Worm (Caenorhabditis elegans) whole organism, L4 larva: Measurements from ENCODE around the gene srx-122.

ENCODE experiments used
- D1046.2 ChIP-seq: fragments of 200-800 bp; sonication (Bioruptor generic); IDR thresholded peaks from 2 replicates; pipeline ENCODE4 v1.3.6; 2022; ENCODE audit warnings: missing genetic modification characterization, missing compliant biosample characterization
- F37D6.2 ChIP-seq: sonication (generic microtip); optimal IDR thresholded peaks from 2 replicates; lab custom pipeline; 2016; ENCODE audit warnings: mild to moderate bottlenecking, missing genetic modification characterization, missing compliant biosample characterization
- F44E2.7 ChIP-seq: fragments of 200-800 bp; sonication (Bioruptor generic); IDR thresholded peaks from 2 replicates; pipeline ENCODE4 v2.1.2; 2022; ENCODE audit warnings: missing genetic modification characterization, missing compliant biosample characterization
- T26A8.4 ChIP-seq: fragments of 200-800 bp; sonication (Bioruptor generic); IDR thresholded peaks from 2 replicates; pipeline ENCODE4 v1.3.6; 2022; ENCODE audit warnings: missing genetic modification characterization, missing compliant biosample characterization
- Y105C5A.15 ChIP-seq: fragments of 200-800 bp; sonication (Bioruptor generic); IDR thresholded peaks from 2 replicates; pipeline ENCODE4 v1.3.6; 2022; ENCODE audit warnings: missing genetic modification characterization, missing compliant biosample characterization
- Y75B8A.6 ChIP-seq: fragments of 200-800 bp; sonication (Bioruptor generic); IDR thresholded peaks from 2 replicates; pipeline ENCODE4 v1.3.6; 2022; ENCODE audit warnings: missing genetic modification reagents, missing genetic modification characterization, missing compliant biosample characterization
- aha-1 ChIP-seq: fragments of 150-350 bp; peaks from one replicate; lab custom pipeline; 2014; ENCODE audit warnings: missing biosample characterization, missing genetic modification characterization
- ama-1 ChIP-seq: fragments of 150-350 bp; optimal IDR thresholded peaks from 2 replicates; lab custom pipeline; 2014; ENCODE audit warnings: inconsistent platforms, mixed read lengths
- arid-1 ChIP-seq: fragments of 200-800 bp; sonication (Bioruptor generic); conservative IDR thresholded peaks from 2 replicates; pipeline ENCODE4 v1.3.6; 2022; ENCODE audit warnings: missing genetic modification reagents, missing genetic modification characterization, missing compliant biosample characterization
- ceh-44 ChIP-seq: fragments of 200-800 bp; sonication (Bioruptor generic); IDR thresholded peaks from 2 replicates; pipeline ENCODE4 v1.3.6; 2022; ENCODE audit warnings: missing genetic modification reagents, missing genetic modification characterization, missing compliant biosample characterization
- ctbp-1 ChIP-seq: fragments of 200-800 bp; sonication (Bioruptor generic); IDR thresholded peaks from 2 replicates; pipeline ENCODE4 v1.3.6; 2022; ENCODE audit warnings: missing genetic modification reagents, missing genetic modification characterization, missing compliant biosample characterization
- daf-16 ChIP-seq, 3 experiments: sonication (generic microtip); optimal IDR thresholded peaks; 2 replicates each; lab custom pipeline; 2016 to 2017; ENCODE audit warnings: missing genetic modification characterization in 3 of 3, missing genetic modification reagents in 3 of 3, mild to moderate bottlenecking in 2 of 3, missing compliant biosample characterization in 2 of 3, missing biosample characterization in 1 of 3, moderate library complexity in 1 of 3
- dmd-8 ChIP-seq: fragments of 200-800 bp; sonication (Bioruptor generic); IDR thresholded peaks from 2 replicates; pipeline ENCODE4 v1.3.6; 2022; ENCODE audit warnings: missing genetic modification characterization, missing compliant biosample characterization
- dmd-9 ChIP-seq: fragments of 200-800 bp; sonication (Bioruptor generic); IDR thresholded peaks from 2 replicates; pipeline ENCODE4 v1.3.6; 2022; ENCODE audit warnings: missing genetic modification reagents, missing genetic modification characterization, missing compliant biosample characterization
- hif-1 ChIP-seq, 2 experiments: sonication (generic microtip); optimal IDR thresholded peaks; 2 replicates each; lab custom pipeline; 2016 to 2017; ENCODE audit warnings: missing compliant biosample characterization in 2 of 2, missing genetic modification characterization in 2 of 2, missing genetic modification reagents in 2 of 2, missing genotype in 2 of 2, mild to moderate bottlenecking in 1 of 2
- hmg-1.1 ChIP-seq: fragments of 200-800 bp; sonication (Bioruptor generic); IDR thresholded peaks from 2 replicates; pipeline ENCODE4 v1.3.6; 2022; ENCODE audit warnings: missing genetic modification reagents, missing genetic modification characterization, missing compliant biosample characterization
- lim-7 ChIP-seq: fragments of 200-800 bp; sonication (Bioruptor generic); IDR thresholded peaks from 2 replicates; pipeline ENCODE4 v1.3.6; 2022; ENCODE audit warnings: missing genetic modification characterization, missing compliant biosample characterization
- lin-13 ChIP-seq: fragments of 150-350 bp; optimal IDR thresholded peaks from 2 replicates; lab custom pipeline; 2014; ENCODE audit warnings: missing biosample characterization, missing genetic modification reagents, missing genetic modification characterization
- lin-15B ChIP-seq: fragments of 150-350 bp; sonication (generic microtip); optimal IDR thresholded peaks from 3 replicates; lab custom pipeline; 2014; ENCODE audit warnings: missing biosample characterization, missing genetic modification characterization
- lin-29 ChIP-seq: fragments of 200-800 bp; sonication (Bioruptor generic); IDR thresholded peaks from 2 replicates; pipeline ENCODE4 v1.3.6; 2022; ENCODE audit warnings: missing genetic modification reagents, missing genetic modification characterization, missing compliant biosample characterization
- lin-38 ChIP-seq: fragments of 200-800 bp; sonication (Bioruptor generic); IDR thresholded peaks from 2 replicates; pipeline ENCODE4 v1.3.6; 2022; ENCODE audit warnings: missing genetic modification reagents, missing genetic modification characterization, missing compliant biosample characterization
- lin-39 ChIP-seq: fragments of 150-350 bp; optimal IDR thresholded peaks from 2 replicates; lab custom pipeline; 2014; ENCODE audit warnings: missing biosample characterization, missing genetic modification reagents, missing genetic modification characterization
- lir-3 ChIP-seq: sonication (generic microtip); optimal IDR thresholded peaks from 2 replicates; lab custom pipeline; 2016; ENCODE audit warnings: mild to moderate bottlenecking, missing genetic modification characterization, missing compliant biosample characterization
- madf-5 ChIP-seq, 2 experiments: fragments of 200-800 bp; sonication (Bioruptor generic); IDR thresholded peaks; 2 replicates each; pipeline ENCODE4 v1.3.6; 2022; ENCODE audit warnings: missing compliant biosample characterization in 2 of 2, missing genetic modification characterization in 2 of 2
- madf-9 ChIP-seq: fragments of 200-800 bp; sonication (Bioruptor generic); conservative IDR thresholded peaks from 2 replicates; pipeline ENCODE4 v1.3.6; 2022; ENCODE audit warnings: missing genetic modification reagents, missing genetic modification characterization, missing compliant biosample characterization
- mdl-1 ChIP-seq, 2 experiments: fragments of 150-350 bp in 1 of 2; sonication (generic microtip) in 1 of 2; optimal IDR thresholded peaks; 2 replicates each; lab custom pipeline; 2014 to 2017; ENCODE audit warnings: missing biosample characterization in 2 of 2, missing genetic modification characterization in 2 of 2
- mxl-3 ChIP-seq: fragments of 200-800 bp; sonication (Bioruptor generic); optimal IDR thresholded peaks from 2 replicates; lab custom pipeline; 2018; ENCODE audit warnings: mild to moderate bottlenecking, missing genetic modification characterization, missing compliant biosample characterization
- nhr-102 ChIP-seq: sonication (generic microtip); optimal IDR thresholded peaks from 2 replicates; lab custom pipeline; 2016; ENCODE audit warnings: mild to moderate bottlenecking, missing genetic modification characterization, moderate library complexity, missing compliant biosample characterization
- nhr-11 ChIP-seq: fragments of 150-350 bp; optimal IDR thresholded peaks from 2 replicates; lab custom pipeline; 2014; ENCODE audit warnings: missing biosample characterization, missing genetic modification characterization
- nhr-111 ChIP-seq: fragments of 200-800 bp; sonication (Bioruptor generic); optimal IDR thresholded peaks from 2 replicates; lab custom pipeline; 2018; ENCODE audit warnings: mild to moderate bottlenecking, missing genetic modification characterization, missing compliant biosample characterization
- nhr-237 ChIP-seq: sonication (generic microtip); optimal IDR thresholded peaks from 2 replicates; lab custom pipeline; 2017; ENCODE audit warnings: missing biosample characterization, missing genetic modification characterization
- nhr-28 ChIP-seq: fragments of 150-350 bp; optimal IDR thresholded peaks from 2 replicates; lab custom pipeline; 2014; ENCODE audit warnings: missing biosample characterization, missing genetic modification characterization
- nhr-48 ChIP-seq: sonication (generic microtip); optimal IDR thresholded peaks from 2 replicates; lab custom pipeline; 2016; ENCODE audit warnings: mild to moderate bottlenecking, missing genetic modification characterization, missing compliant biosample characterization
- php-3 ChIP-seq: fragments of 200-800 bp; sonication (Bioruptor generic); IDR thresholded peaks from 2 replicates; pipeline ENCODE4 v1.3.6; 2022; ENCODE audit warnings: missing genetic modification reagents, missing genetic modification characterization, missing compliant biosample characterization
- rbr-2 ChIP-seq: sonication (generic microtip); optimal IDR thresholded peaks from 2 replicates; lab custom pipeline; 2016; ENCODE audit warnings: missing genotype, missing genetic modification characterization, missing compliant biosample characterization
- saeg-2 ChIP-seq: fragments of 200-800 bp; sonication (Bioruptor generic); IDR thresholded peaks from 2 replicates; pipeline ENCODE4 v1.3.6; 2022; ENCODE audit warnings: missing genetic modification reagents, missing genetic modification characterization, missing compliant biosample characterization
- set-16 ChIP-seq: fragments of 200-800 bp; sonication (Bioruptor generic); IDR thresholded peaks from 2 replicates; pipeline ENCODE4 v1.3.6; 2022; ENCODE audit warnings: missing genetic modification reagents, missing genetic modification characterization, missing compliant biosample characterization
- snpc-1.2 ChIP-seq: fragments of 200-800 bp; sonication (Bioruptor generic); IDR thresholded peaks from 2 replicates; pipeline ENCODE4 v1.3.6; 2022; ENCODE audit warnings: missing genetic modification reagents, missing genetic modification characterization, missing compliant biosample characterization
- spr-1 ChIP-seq: sonication (generic microtip); optimal IDR thresholded peaks from 2 replicates; lab custom pipeline; 2016; ENCODE audit warnings: mild to moderate bottlenecking, missing genetic modification characterization, missing compliant biosample characterization
- tag-97 ChIP-seq: fragments of 200-800 bp; sonication (Bioruptor generic); IDR thresholded peaks from 2 replicates; pipeline ENCODE4 v1.3.6; 2022; ENCODE audit warnings: missing genetic modification characterization, missing compliant biosample characterization
- tra-1 ChIP-seq: fragments of 200-800 bp; sonication (Bioruptor generic); IDR thresholded peaks from 2 replicates; pipeline ENCODE4 v1.3.6; 2022; ENCODE audit warnings: missing genetic modification reagents, missing genetic modification characterization, missing compliant biosample characterization
- unc-62 ChIP-seq, 3 experiments: fragments of 150-350 bp in 1 of 3; sonication (generic microtip); optimal IDR thresholded peaks in 2 of 3; peaks in 1 of 3; 1 replicate in 1 of 3; 2 replicates in 2 of 3; lab custom pipeline; 2014 to 2017; ENCODE audit warnings: missing biosample characterization in 3 of 3, missing genetic modification characterization in 3 of 3, missing genetic modification reagents in 3 of 3, missing genotype in 1 of 3
- vab-7 ChIP-seq: fragments of 200-800 bp; sonication (Bioruptor generic); IDR thresholded peaks from 2 replicates; pipeline ENCODE4 v1.3.6; 2022; ENCODE audit warnings: missing genetic modification reagents, missing genetic modification characterization, missing compliant biosample characterization
- zag-1 ChIP-seq: fragments of 150-350 bp; optimal IDR thresholded peaks from 2 replicates; lab custom pipeline; 2014; ENCODE audit warnings: missing biosample characterization, missing genetic modification characterization
- zfp-2 ChIP-seq: sonication (generic microtip); optimal IDR thresholded peaks from 2 replicates; lab custom pipeline; 2016; ENCODE audit warnings: mild to moderate bottlenecking, missing genetic modification characterization, missing compliant biosample characterization
- zip-11 ChIP-seq: fragments of 200-800 bp; sonication (Bioruptor generic); IDR thresholded peaks from 2 replicates; pipeline ENCODE4 v1.3.6; 2022; ENCODE audit warnings: missing genetic modification characterization, missing compliant biosample characterization
- ztf-7 ChIP-seq: fragments of 150-350 bp; optimal IDR thresholded peaks from 2 replicates; lab custom pipeline; 2014; ENCODE audit warnings: missing biosample characterization, missing genetic modification characterization

The srx-122 gene

DNA sequence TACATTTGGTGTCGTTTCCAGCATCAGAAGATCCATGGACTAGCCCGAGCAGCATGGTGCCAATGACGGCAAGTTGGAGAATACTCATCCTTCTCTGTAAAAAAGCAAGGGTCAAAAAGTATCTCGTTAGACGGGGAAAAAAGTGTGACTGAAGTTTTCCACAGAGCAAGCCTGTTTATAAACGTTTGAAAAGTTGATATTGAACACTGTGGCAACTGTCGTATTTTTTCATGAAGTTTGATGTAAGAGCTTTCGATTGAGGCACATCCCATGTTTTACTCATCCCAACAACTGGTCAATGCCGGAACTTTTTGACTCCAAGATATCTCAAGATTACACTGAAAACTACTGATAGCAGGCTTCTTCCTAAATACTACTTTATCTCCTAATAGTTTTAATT is 21.3 kb upstream of the srx-122 start, which contains the start of gene F35F10.13:
TSS of gene F35F10.13 (minus strand) at position 101 of the 400 bp plus-strand sequence.
- TF ChIP-seq ceh-44 (GFP tag; lab: Robert Waterston, UW) = no peak
- no peak for TF ChIP-seq zip-11 (GFP tag; lab: Robert Waterston, UW)
- no peak for TF ChIP-seq hmg-1.1 (GFP tag; lab: Robert Waterston, UW)
- no peak for TF ChIP-seq nhr-111 (GFP tag; lab: Kevin White, UChicago)
- TF ChIP-seq hif-1 (tag; optimal IDR thresholded peaks at IDR 0.05; lab: Kevin White, UChicago) = no peak
- no peak for TF ChIP-seq T26A8.4 (GFP tag; lab: Robert Waterston, UW)
- TF ChIP-seq lin-38 (GFP tag; lab: Robert Waterston, UW) = no peak
- no peak for TF ChIP-seq dmd-9
- no peak for TF ChIP-seq nhr-48 (tag; lab: Kevin White, UChicago)
- TF ChIP-seq nhr-102 (tag; lab: Kevin White, UChicago) = no peak

DNA sequence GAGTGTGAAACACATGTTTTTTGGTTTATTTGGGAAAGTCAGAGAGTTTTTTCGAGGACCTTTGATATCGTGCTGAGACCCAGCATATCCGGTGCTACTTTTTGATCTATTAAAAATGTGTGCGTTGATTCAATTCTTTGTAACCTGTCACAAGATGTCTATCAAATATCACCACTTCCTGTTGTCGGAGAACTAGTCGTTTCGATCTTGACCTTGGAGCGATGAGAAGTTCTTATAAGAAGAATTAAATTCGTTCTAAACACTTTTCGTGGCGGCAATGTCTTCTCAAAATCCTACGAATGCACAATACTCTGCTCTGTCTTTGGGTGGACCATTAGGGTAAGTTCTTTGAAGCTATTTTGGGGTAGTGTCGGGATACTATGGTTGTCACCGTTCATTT is 18.4 kb upstream of the srx-122 start, which contains the start of gene F35F10.1:
TSS of gene F35F10.1 (plus strand) at position 200 of the 400 bp plus-strand sequence.
- TF ChIP-seq php-3 (no peak), unc-62 (GFP tag; optimal IDR thresholded peaks at IDR 0.05 in 1 of 2; lab: Kevin White, UChicago) (no peak), unc-62 (tag; optimal IDR thresholded peaks at IDR 0.05; lab: Kevin White, UChicago) (no peak), mxl-3 (GFP tag; lab: Kevin White, UChicago) (no peak), nhr-11 (no peak), D1046.2 (GFP tag; lab: Robert Waterston, UW) (no peak), lim-7 (no peak), ctbp-1 (GFP tag; lab: Robert Waterston, UW) (no peak), ztf-7 (tag; lab: Kevin White, UChicago) (no peak), lin-29 (GFP tag; lab: Robert Waterston, UW) (no peak), aha-1 (tag; lab: Kevin White, UChicago) (no peak), set-16 (GFP tag; lab: Robert Waterston, UW) (no peak), lin-13 (GFP tag; lab: Kevin White, UChicago) (no peak), zip-11 (GFP tag; lab: Robert Waterston, UW) (no peak)

DNA sequence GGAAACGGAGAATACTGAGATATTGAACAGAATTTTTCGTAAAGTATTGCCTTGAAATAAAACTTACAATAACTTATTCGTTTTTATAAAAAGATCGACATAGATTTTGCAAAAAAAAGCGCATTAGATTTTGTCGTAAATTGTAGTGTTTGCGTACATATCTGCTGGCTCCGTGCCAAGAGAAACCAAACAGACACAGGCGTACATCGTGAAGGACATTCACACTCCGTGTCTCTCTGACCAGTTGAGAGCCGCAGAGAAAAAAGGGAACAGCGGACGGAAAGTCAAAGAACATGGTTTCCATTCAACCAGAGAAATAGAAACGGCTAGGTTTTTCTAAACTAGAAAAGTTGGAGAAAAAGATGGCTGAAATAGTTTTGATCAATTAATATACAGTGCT is 17.6 kb upstream of the srx-122 start, which contains the start of gene arrd-19:
TSS of gene arrd-19 (minus strand) at position 209 of the 400 bp plus-strand sequence.
- TF ChIP-seq lir-3 = no peak
- TF ChIP-seq vab-7 (GFP tag; lab: Robert Waterston, UW) = no peak; the same call in 1 of the 2 replicates
- TF ChIP-seq dmd-9 = no peak
- peak in 1 of 2 experiments; percentile 85 for TF ChIP-seq mdl-1 (tag; optimal IDR thresholded peaks at IDR 0.05; lab: Kevin White, UChicago)
- no peak for TF ChIP-seq Y105C5A.15 (GFP tag; lab: Robert Waterston, UW)
- TF ChIP-seq tra-1 (GFP tag; lab: Robert Waterston, UW) = no peak
- no peak for TF ChIP-seq dmd-8
- no peak for TF ChIP-seq lin-39
- peak; percentile 67; the same call in 1 of the 2 replicates for TF ChIP-seq arid-1
- no peak for TF ChIP-seq spr-1 (tag; lab: Kevin White, UChicago)
- no peak for TF ChIP-seq zag-1 (tag; lab: Kevin White, UChicago)
- no peak for TF ChIP-seq madf-5 (GFP tag; IDR thresholded peaks at IDR 0.05; lab: Robert Waterston, UW)
- peak; percentile 56 for TF ChIP-seq rbr-2 (tag; lab: Kevin White, UChicago)
- TF ChIP-seq lim-7 = no peak
- peak; percentile 80; the same call in 1 of the 2 replicates for TF ChIP-seq saeg-2
- no peak for TF ChIP-seq F44E2.7 (GFP tag; lab: Robert Waterston, UW)
- TF ChIP-seq lin-13 (GFP tag; lab: Kevin White, UChicago) = no peak
- no peak for TF ChIP-seq lin-15B (tag; lab: Kevin White, UChicago)
- peak in 1 of 2 experiments; percentile 5 for TF ChIP-seq daf-16 (GFP tag; optimal IDR thresholded peaks at IDR 0.05; lab: Kevin White, UChicago)
- peak; percentile 62 for TF ChIP-seq daf-16 (tag; optimal IDR thresholded peaks at IDR 0.05; lab: Kevin White, UChicago)
- TF ChIP-seq snpc-1.2 (GFP tag; lab: Robert Waterston, UW) = no peak
- TF ChIP-seq madf-9 = no peak
- TF ChIP-seq Y75B8A.6 (GFP tag; lab: Robert Waterston, UW) = no peak
- TF ChIP-seq lin-29 (GFP tag; lab: Robert Waterston, UW) = peak; percentile 58; the same call in 1 of the 2 replicates
- TF ChIP-seq zfp-2 (tag; lab: Kevin White, UChicago) = no peak
- peak; percentile 41 for TF ChIP-seq F37D6.2 (tag; lab: Kevin White, UChicago)
- no peak for TF ChIP-seq tag-97 (GFP tag; lab: Robert Waterston, UW)
- peak; percentile 90 for TF ChIP-seq nhr-28 (tag; lab: Kevin White, UChicago)
- TF ChIP-seq nhr-237 (tag; lab: Kevin White, UChicago) = no peak
- TF ChIP-seq ama-1 = no peak
- TF ChIP-seq php-3 = no peak
